Fruit fly (Drosophila melanogaster) whole organism, embryonic: ENCODE data around the gene CG15717.

Experiments used
- ATbp ChIP-seq: fragments of 200-800 bp; sonication (Bioruptor generic); optimal IDR thresholded peaks from 2 replicates; lab custom pipeline; 2017; ENCODE audit warnings: missing biosample characterization, mild to moderate bottlenecking, missing genetic modification characterization, missing genetic modification reagents
- B-H2 ChIP-seq: fragments of 200-800 bp; sonication (Bioruptor generic); optimal IDR thresholded peaks from 2 replicates; lab custom pipeline; 2018; ENCODE audit warnings: missing biosample characterization, mild to moderate bottlenecking, missing genetic modification characterization
- CG1024 ChIP-seq: fragments of 200-800 bp; sonication (Bioruptor generic); IDR thresholded peaks from 2 replicates; pipeline ENCODE4 v1.3.6; 2022; ENCODE audit warnings: missing biosample characterization, missing genetic modification characterization
- CG10565 ChIP-seq: fragments of 200-800 bp; sonication (Bioruptor generic); optimal IDR thresholded peaks from 3 replicates; lab custom pipeline; 2016; ENCODE audit warnings: missing biosample characterization, mild to moderate bottlenecking, missing genetic modification characterization
- CG11504 ChIP-seq: fragments of 200-800 bp; sonication (Bioruptor generic); optimal IDR thresholded peaks from 3 replicates; lab custom pipeline; 2019; ENCODE audit warnings: missing biosample characterization, mild to moderate bottlenecking, missing genetic modification characterization, moderate library complexity
- CG1233 ChIP-seq: fragments of 200-800 bp; sonication (Bioruptor generic); optimal IDR thresholded peaks from 4 replicates; lab custom pipeline; 2018; ENCODE audit warnings: missing biosample characterization, mild to moderate bottlenecking, missing genetic modification characterization
- CG14050 ChIP-seq: fragments of 200-800 bp; sonication (Bioruptor generic); IDR thresholded peaks from 3 replicates; pipeline ENCODE4 v1.3.6; 2022; ENCODE audit warnings: missing biosample characterization, missing genetic modification characterization
- CG1603 ChIP-seq: fragments of 200-800 bp; sonication (Bioruptor generic); optimal IDR thresholded peaks from 2 replicates; lab custom pipeline; 2019; ENCODE audit warnings: missing biosample characterization, mild to moderate bottlenecking, missing genetic modification characterization, moderate library complexity
- CG16779 ChIP-seq: fragments of 200-800 bp; sonication (Bioruptor generic); IDR thresholded peaks from 2 replicates; pipeline ENCODE4 v1.3.6; 2022; ENCODE audit warnings: missing biosample characterization, missing genetic modification characterization
- CG16863 ChIP-seq: fragments of 200-800 bp; sonication (Bioruptor generic); optimal IDR thresholded peaks from 3 replicates; lab custom pipeline; 2016; ENCODE audit warnings: missing biosample characterization, missing genetic modification characterization
- CG17361 ChIP-seq: fragments of 200-800 bp; sonication (Bioruptor generic); IDR thresholded peaks from 3 replicates; pipeline ENCODE4 v1.3.6; 2022; ENCODE audit warnings: missing biosample characterization, missing genetic modification characterization
- CG2712 ChIP-seq: fragments of 200-800 bp; optimal IDR thresholded peaks from 3 replicates; lab custom pipeline; 2019; ENCODE audit warnings: missing biosample characterization, mild to moderate bottlenecking, missing genetic modification characterization, moderate library complexity
- CG31224 ChIP-seq: fragments of 200-800 bp; sonication (Bioruptor generic); IDR thresholded peaks from 2 replicates; pipeline ENCODE4 v1.3.6; 2022; ENCODE audit warnings: missing biosample characterization, missing genetic modification characterization
- CG31441 ChIP-seq: fragments of 200-800 bp; sonication (Bioruptor generic); IDR thresholded peaks from 2 replicates; pipeline ENCODE4 v1.3.6; 2022; ENCODE audit warnings: missing biosample characterization, missing genetic modification characterization
- CG3163 ChIP-seq: fragments of 200-800 bp; sonication (Bioruptor generic); optimal IDR thresholded peaks from 3 replicates; lab custom pipeline; 2016; ENCODE audit warnings: missing biosample characterization, missing genetic modification characterization
- CG3838 ChIP-seq: fragments of 200-800 bp; sonication (Bioruptor generic); optimal IDR thresholded peaks from 3 replicates; lab custom pipeline; 2016; ENCODE audit warnings: missing biosample characterization, missing genetic modification characterization
- CG4730 ChIP-seq: fragments of 200-800 bp; sonication (Bioruptor generic); IDR thresholded peaks from 2 replicates; pipeline ENCODE4 v1.3.6; 2022; ENCODE audit warnings: missing biosample characterization, missing genetic modification characterization
- CG4820 ChIP-seq: fragments of 200-800 bp; sonication (Bioruptor generic); optimal IDR thresholded peaks from 3 replicates; lab custom pipeline; 2016; ENCODE audit warnings: missing biosample characterization, missing genetic modification characterization
- CG4854 ChIP-seq: fragments of 200-800 bp; sonication (Bioruptor generic); optimal IDR thresholded peaks from 2 replicates; lab custom pipeline; 2016; ENCODE audit warnings: missing biosample characterization, missing genetic modification characterization, inconsistent platforms
- CG6683 ChIP-seq: fragments of 200-800 bp; sonication (Bioruptor generic); optimal IDR thresholded peaks from 2 replicates; lab custom pipeline; 2017; ENCODE audit warnings: missing biosample characterization, mild to moderate bottlenecking, missing genetic modification characterization, missing genetic modification reagents
- CG7839 ChIP-seq: fragments of 200-800 bp; sonication (Bioruptor generic); optimal IDR thresholded peaks from 3 replicates; lab custom pipeline; 2018; ENCODE audit warnings: missing biosample characterization, mild to moderate bottlenecking, missing genetic modification characterization, moderate library complexity
- CG7963 ChIP-seq: fragments of 200-800 bp; sonication (Bioruptor generic); IDR thresholded peaks from 3 replicates; pipeline ENCODE4 v1.3.6; 2022; ENCODE audit warnings: missing biosample characterization, missing genetic modification characterization; ENCODE audit not compliant: partially characterized antibody
- CG8765 ChIP-seq: fragments of 200-800 bp; sonication (Bioruptor generic); IDR thresholded peaks from 2 replicates; pipeline ENCODE4 v1.3.6; 2022; ENCODE audit warnings: missing biosample characterization, missing genetic modification characterization
- CG8924 ChIP-seq: fragments of 200-800 bp; optimal IDR thresholded peaks from 3 replicates; lab custom pipeline; 2019; ENCODE audit warnings: missing biosample characterization, mild to moderate bottlenecking, missing genetic modification characterization, moderate library complexity
- CG9797 ChIP-seq: fragments of 200-800 bp; sonication (Bioruptor generic); optimal IDR thresholded peaks from 3 replicates; lab custom pipeline; 2018; ENCODE audit warnings: missing biosample characterization, mild to moderate bottlenecking, missing genetic modification characterization
- CoRest ChIP-seq: fragments of 200-800 bp; sonication (Bioruptor generic); optimal IDR thresholded peaks from 3 replicates; lab custom pipeline; 2018; ENCODE audit warnings: missing biosample characterization, mild to moderate bottlenecking, missing genetic modification characterization, moderate library complexity
- E2f1 ChIP-seq: fragments of 200-800 bp; sonication (Bioruptor generic); IDR thresholded peaks from 2 replicates; pipeline ENCODE4 v1.3.6; 2022; ENCODE audit warnings: missing biosample characterization, missing genetic modification characterization
- Ets65A ChIP-seq: fragments of 200-800 bp; sonication (Bioruptor generic); peaks from one replicate; lab custom pipeline; 2016; ENCODE audit warnings: missing biosample characterization, missing genetic modification characterization
- HLH4C ChIP-seq: fragments of 200-800 bp; sonication (Bioruptor generic); IDR thresholded peaks from 3 replicates; pipeline ENCODE4 v1.3.6; 2022; ENCODE audit warnings: missing biosample characterization, missing genetic modification characterization; ENCODE audit not compliant: partially characterized antibody
- Hr3 ChIP-seq: fragments of 200-800 bp; sonication (Bioruptor generic); optimal IDR thresholded peaks from 3 replicates; lab custom pipeline; 2016; ENCODE audit warnings: missing biosample characterization, missing genetic modification characterization
- Hr78 ChIP-seq, 2 experiments: fragments of 200-800 bp in 1 of 2; fragments of >200 bp in 1 of 2; sonication (Bioruptor generic) in 1 of 2; optimal IDR thresholded peaks; 2 replicates each; lab custom pipeline; 2017 to 2019; ENCODE audit warnings: missing biosample characterization in 2 of 2, missing genetic modification characterization in 2 of 2, mild to moderate bottlenecking in 1 of 2, moderate library complexity in 1 of 2
- PHDP ChIP-seq: fragments of 200-800 bp; sonication (Bioruptor generic); optimal IDR thresholded peaks from 3 replicates; lab custom pipeline; 2018; ENCODE audit warnings: missing biosample characterization, mild to moderate bottlenecking, missing genetic modification characterization, moderate library complexity
- Ssrp ChIP-seq: fragments of 200-800 bp; sonication (Bioruptor generic); optimal IDR thresholded peaks from 2 replicates; lab custom pipeline; 2018; ENCODE audit warnings: missing biosample characterization, mild to moderate bottlenecking, missing genetic modification characterization, moderate library complexity
- aop ChIP-seq: fragments of 200-800 bp; sonication (Bioruptor generic); IDR thresholded peaks from 2 replicates; pipeline ENCODE4 v1.3.6; 2022; ENCODE audit warnings: missing biosample characterization, missing genetic modification characterization
- az2 ChIP-seq: fragments of 200-800 bp; sonication (Bioruptor generic); optimal IDR thresholded peaks from 3 replicates; lab custom pipeline; 2016; ENCODE audit warnings: missing biosample characterization, missing genetic modification characterization
- ci ChIP-seq: fragments of 200-800 bp; sonication (Bioruptor generic); IDR thresholded peaks from 3 replicates; pipeline ENCODE4 v1.3.6; 2022; ENCODE audit warnings: missing biosample characterization, missing genetic modification characterization
- croc ChIP-seq: fragments of 200-800 bp; sonication (Bioruptor generic); conservative IDR thresholded peaks from 3 replicates; pipeline ENCODE4 v1.3.6; 2022; ENCODE audit warnings: missing biosample characterization, missing genetic modification characterization
- dimm ChIP-seq: fragments of 200-800 bp; sonication (Bioruptor generic); IDR thresholded peaks from 2 replicates; pipeline ENCODE4 v1.3.6; 2022; ENCODE audit warnings: missing biosample characterization, missing genetic modification characterization
- dysf ChIP-seq: fragments of 200-800 bp; sonication (Bioruptor generic); IDR thresholded peaks from 3 replicates; pipeline ENCODE4 v1.3.6; 2022; ENCODE audit warnings: missing biosample characterization, missing genetic modification characterization
- gce ChIP-seq: fragments of 200-800 bp; sonication (Bioruptor generic); IDR thresholded peaks from 3 replicates; pipeline ENCODE4 v1.3.6; 2022; ENCODE audit warnings: missing biosample characterization, missing genetic modification characterization
- nom ChIP-seq: fragments of 200-800 bp; sonication (Bioruptor generic); optimal IDR thresholded peaks from 2 replicates; lab custom pipeline; 2017; ENCODE audit warnings: missing biosample characterization, missing genetic modification characterization, mild to moderate bottlenecking, moderate library complexity, missing genetic modification reagents
- odd ChIP-seq: fragments of 200-800 bp; sonication (Bioruptor generic); optimal IDR thresholded peaks from 2 replicates; lab custom pipeline; 2017; ENCODE audit warnings: missing biosample characterization, mild to moderate bottlenecking, missing genetic modification characterization
- psq ChIP-seq: fragments of 200-800 bp; sonication (Bioruptor generic); optimal IDR thresholded peaks from 2 replicates; lab custom pipeline; 2017; ENCODE audit warnings: missing biosample characterization, missing genetic modification characterization
- so ChIP-seq: fragments of 200-800 bp; sonication (Bioruptor generic); IDR thresholded peaks from 3 replicates; pipeline ENCODE4 v1.3.6; 2022; ENCODE audit warnings: missing biosample characterization, missing genetic modification characterization
- sr ChIP-seq: fragments of 200-800 bp; sonication (Bioruptor generic); IDR thresholded peaks from 3 replicates; pipeline ENCODE4 v1.3.6; 2022; ENCODE audit warnings: missing biosample characterization, missing genetic modification characterization
- stc ChIP-seq: fragments of 200-800 bp; sonication (Bioruptor generic); IDR thresholded peaks from 2 replicates; pipeline ENCODE4 v1.3.6; 2022; ENCODE audit warnings: missing biosample characterization, missing genetic modification characterization
- tll ChIP-seq, 2 experiments: fragments of 200-800 bp in 1 of 2; fragments of >200 bp in 1 of 2; sonication (Bioruptor generic) in 1 of 2; optimal IDR thresholded peaks; 2 replicates each; lab custom pipeline; 2017 to 2019; ENCODE audit warnings: missing biosample characterization in 2 of 2, missing genetic modification characterization in 2 of 2, mild to moderate bottlenecking in 1 of 2, moderate library complexity in 1 of 2
- trh ChIP-seq: fragments of 200-800 bp; sonication (Bioruptor generic); optimal IDR thresholded peaks from 2 replicates; lab custom pipeline; 2016; ENCODE audit warnings: missing biosample characterization, missing genetic modification characterization
- vvl ChIP-seq: fragments of 200-800 bp; sonication (Bioruptor generic); IDR thresholded peaks from 2 replicates; pipeline ENCODE4 v1.3.6; 2022; ENCODE audit warnings: missing biosample characterization, missing genetic modification characterization

CG15717 gene

dm6 chrX:13136939-13137697 lies 8.4 kb downstream of the CG15717 start (continued):
- TF ChIP-seq PHDP (tag; lab: Kevin White, UChicago) (peak; percentile 42), CG6683 (GFP tag; lab: Kevin White, UChicago) (no peak), CG31224 (GFP tag; lab: Robert Waterston, UW) (no peak), dimm (GFP tag; lab: Robert Waterston, UW) (peak; percentile 43; the same call in 1 of the 2 replicates), CG1603 (no peak), CG16863 (GFP tag; lab: Kevin White, UChicago) (no peak), dysf (GFP tag; lab: Robert Waterston, UW) (peak; percentile 71), HLH4C (GFP tag; lab: Robert Waterston, UW) (no peak), CG8765 (no peak), Hr78 (GFP tag; optimal IDR thresholded peaks at IDR 0.05; lab: Kevin White, UChicago) (peak in 1 of 2 experiments; percentile 62), CG31441 (peak; percentile 57), tll (GFP tag; optimal IDR thresholded peaks at IDR 0.05; lab: Kevin White, UChicago) (no peak), CG7839 (peak; percentile 61), nom (GFP tag; lab: Kevin White, UChicago) (peak; percentile 64), CG4730 (GFP tag; lab: Robert Waterston, UW) (peak; percentile 56; the same call in 1 of the 2 replicates), Ets65A (GFP tag; lab: Kevin White, UChicago) (peak; percentile 15), aop (GFP tag; lab: Robert Waterston, UW) (peak; percentile 77), ATbp (peak; percentile 69), CG17361 (GFP tag; lab: Robert Waterston, UW) (peak; percentile 42; the same call in 2 of the 3 replicates), CG8924 (tag; lab: Kevin White, UChicago) (peak; percentile 19), vvl (peak; percentile 88), gce (peak; percentile 60; the same call in 2 of the 3 replicates), CG9797 (GFP tag; lab: Kevin White, UChicago) (no peak), CG4854 (GFP tag; lab: Kevin White, UChicago) (no peak), croc (GFP tag; lab: Robert Waterston, UW) (peak; percentile 54), CG1233 (GFP tag; lab: Kevin White, UChicago) (peak; percentile 49), B-H2 (no peak), CG14050 (GFP tag; lab: Robert Waterston, UW) (peak; percentile 55), Hr3 (GFP tag; lab: Kevin White, UChicago) (peak; percentile 12), CG11504 (tag; lab: Kevin White, UChicago) (peak; percentile 70), ci (peak; percentile 96), CG3163 (no peak), CG7963 (GFP tag; lab: Robert Waterston, UW) (no peak), so (GFP tag; lab: Robert Waterston, UW) (peak; percentile 67; the same call in 1 of the 3 replicates), stc (GFP tag; lab: Robert Waterston, UW) (peak; percentile 69), odd (GFP tag; lab: Kevin White, UChicago) (no peak), E2f1 (GFP tag; lab: Robert Waterston, UW) (peak; percentile 51; the same call in 1 of the 2 replicates), trh (GFP tag; lab: Kevin White, UChicago) (peak; percentile 18), CoRest (peak; percentile 37), CG1024 (GFP tag; lab: Robert Waterston, UW) (peak; percentile 40), CG4820 (GFP tag; lab: Kevin White, UChicago) (no peak), CG16779 (no peak), sr (GFP tag; lab: Robert Waterston, UW) (0 out of 3 replicates have a peak, but pooled peaks have one; percentile 42), CG3838 (no peak), CG2712 (tag; lab: Kevin White, UChicago) (peak; percentile 43), CG10565 (no peak), Ssrp (tag; lab: Kevin White, UChicago) (peak; percentile 28), az2 (peak; percentile 10), psq (GFP tag; lab: Kevin White, UChicago) (no peak)
